Fruit fly (Drosophila melanogaster) whole organism, embryonic: Measurements from ENCODE around the gene Sdic1.
"Not testable (repeated sequence)": the region's sequence is repeated elsewhere in the genome, so short reads cannot be mapped to it uniquely, and the experiment has no call there.

Source experiments
- CG10431 ChIP-seq: fragments of 200-800 bp; sonication (Bioruptor generic); optimal IDR thresholded peaks from 3 replicates; lab custom pipeline; 2018; ENCODE audit warnings: missing biosample characterization, mild to moderate bottlenecking, missing genetic modification characterization
- CG10959 ChIP-seq: fragments of 200-800 bp; sonication (Bioruptor generic); IDR thresholded peaks from 2 replicates; pipeline ENCODE4 v1.3.6; 2022; ENCODE audit warnings: missing biosample characterization, missing genetic modification characterization
- CG11504 ChIP-seq: fragments of 200-800 bp; sonication (Bioruptor generic); optimal IDR thresholded peaks from 3 replicates; lab custom pipeline; 2019; ENCODE audit warnings: missing biosample characterization, mild to moderate bottlenecking, missing genetic modification characterization, moderate library complexity
- CG15696 ChIP-seq: fragments of 200-800 bp; sonication (Bioruptor generic); optimal IDR thresholded peaks from 2 replicates; lab custom pipeline; 2019; ENCODE audit warnings: missing biosample characterization, mild to moderate bottlenecking, missing genetic modification characterization, moderate library complexity
- CG16863 ChIP-seq: fragments of 200-800 bp; sonication (Bioruptor generic); optimal IDR thresholded peaks from 3 replicates; lab custom pipeline; 2016; ENCODE audit warnings: missing biosample characterization, missing genetic modification characterization
- CG1792 ChIP-seq: fragments of 200-800 bp; sonication (Bioruptor generic); optimal IDR thresholded peaks from 2 replicates; lab custom pipeline; 2016; ENCODE audit warnings: missing biosample characterization, missing genetic modification characterization
- CG2120 ChIP-seq: fragments of 200-800 bp; sonication (Bioruptor generic); optimal IDR thresholded peaks from 3 replicates; lab custom pipeline; 2016; ENCODE audit warnings: missing biosample characterization, missing genetic modification characterization
- CG2712 ChIP-seq: fragments of 200-800 bp; optimal IDR thresholded peaks from 3 replicates; lab custom pipeline; 2019; ENCODE audit warnings: missing biosample characterization, mild to moderate bottlenecking, missing genetic modification characterization, moderate library complexity
- CG8359 ChIP-seq: fragments of 200-800 bp; sonication (Bioruptor generic); optimal IDR thresholded peaks from 2 replicates; lab custom pipeline; 2017; ENCODE audit warnings: missing biosample characterization, mild to moderate bottlenecking, missing genetic modification characterization, borderline replicate concordance
- CG8388 ChIP-seq: fragments of 200-800 bp; sonication (Bioruptor generic); optimal IDR thresholded peaks from 2 replicates; lab custom pipeline; 2019; ENCODE audit warnings: missing biosample characterization, mild to moderate bottlenecking, missing genetic modification characterization, moderate library complexity
- CG8765 ChIP-seq: fragments of 200-800 bp; sonication (Bioruptor generic); IDR thresholded peaks from 2 replicates; pipeline ENCODE4 v1.3.6; 2022; ENCODE audit warnings: missing biosample characterization, missing genetic modification characterization
- Ets65A ChIP-seq: fragments of 200-800 bp; sonication (Bioruptor generic); peaks from one replicate; lab custom pipeline; 2016; ENCODE audit warnings: missing biosample characterization, missing genetic modification characterization
- Hmr ChIP-seq: fragments of 200-800 bp; sonication (Bioruptor generic); optimal IDR thresholded peaks from 3 replicates; lab custom pipeline; 2017; ENCODE audit warnings: mild to moderate bottlenecking, missing biosample characterization, missing genetic modification reagents, missing genetic modification characterization
- Hr3 ChIP-seq: fragments of 200-800 bp; sonication (Bioruptor generic); optimal IDR thresholded peaks from 3 replicates; lab custom pipeline; 2016; ENCODE audit warnings: missing biosample characterization, missing genetic modification characterization
- Jarid2 ChIP-seq: fragments of 200-800 bp; sonication (Bioruptor generic); optimal IDR thresholded peaks from 3 replicates; lab custom pipeline; 2017; ENCODE audit warnings: mild to moderate bottlenecking, missing biosample characterization, missing genetic modification reagents, missing genetic modification characterization
- Neu2 ChIP-seq: fragments of 200-800 bp; sonication (Bioruptor generic); optimal IDR thresholded peaks from 3 replicates; lab custom pipeline; 2016; ENCODE audit warnings: missing biosample characterization, missing genetic modification characterization, borderline replicate concordance
- Sry-β ChIP-seq: fragments of 200-800 bp; sonication (Bioruptor generic); optimal IDR thresholded peaks from 2 replicates; lab custom pipeline; 2018; ENCODE audit warnings: missing biosample characterization, mild to moderate bottlenecking, missing genetic modification characterization, moderate library complexity
- Taf1 ChIP-seq: fragments of 200-800 bp; sonication (Bioruptor generic); IDR thresholded peaks from 2 replicates; pipeline ENCODE4 v1.3.6; 2022; ENCODE audit warnings: missing biosample characterization, missing genetic modification characterization
- Trl ChIP-seq, 3 experiments: fragments of >200 bp in 2 of 3; fragments of 200-800 bp in 1 of 3; sonication (Bioruptor generic) in 1 of 3; optimal IDR thresholded peaks; 2 replicates in 1 of 3; 3 replicates in 2 of 3; lab custom pipeline; 2016 to 2017; ENCODE audit warnings: missing biosample characterization in 1 of 3, missing genetic modification characterization in 1 of 3
- crol ChIP-seq: fragments of 200-800 bp; sonication (Bioruptor generic); IDR thresholded peaks from 2 replicates; pipeline ENCODE4 v1.3.6; 2022; ENCODE audit warnings: missing biosample characterization, missing genetic modification characterization
- danr ChIP-seq: fragments of 200-800 bp; sonication (Bioruptor generic); IDR thresholded peaks from 2 replicates; pipeline ENCODE4 v1.3.6; 2022; ENCODE audit warnings: missing biosample characterization, missing genetic modification characterization
- gcm ChIP-seq: fragments of 200-800 bp; sonication (Bioruptor generic); optimal IDR thresholded peaks from 2 replicates; lab custom pipeline; 2019; ENCODE audit warnings: missing biosample characterization, mild to moderate bottlenecking, missing genetic modification characterization, moderate library complexity
- h ChIP-seq: fragments of >200 bp; optimal IDR thresholded peaks from 2 replicates; lab custom pipeline; 2017
- kah ChIP-seq: fragments of 200-800 bp; sonication (Bioruptor generic); optimal IDR thresholded peaks from 2 replicates; lab custom pipeline; 2018; ENCODE audit warnings: missing biosample characterization, mild to moderate bottlenecking, missing genetic modification characterization
- kay ChIP-seq: fragments of 200-800 bp; sonication (Bioruptor generic); optimal IDR thresholded peaks from 2 replicates; lab custom pipeline; 2016; ENCODE audit warnings: missing biosample characterization, missing genetic modification characterization
- maf-S ChIP-seq: fragments of 200-800 bp; sonication (Bioruptor generic); optimal IDR thresholded peaks from 2 replicates; lab custom pipeline; 2016; ENCODE audit warnings: missing biosample characterization, missing genetic modification characterization
- onecut ChIP-seq: fragments of 200-800 bp; sonication (Bioruptor generic); IDR thresholded peaks from 2 replicates; pipeline ENCODE4 v1.3.6; 2022; ENCODE audit warnings: missing biosample characterization, missing genetic modification characterization
- slbo ChIP-seq: fragments of 200-800 bp; sonication (Bioruptor generic); IDR thresholded peaks from 2 replicates; pipeline ENCODE4 v1.3.6; 2022; ENCODE audit warnings: missing biosample characterization, missing genetic modification characterization
- usp ChIP-seq: fragments of >200 bp; optimal IDR thresholded peaks from 2 replicates; lab custom pipeline; 2017; ENCODE audit warnings: missing biosample characterization, missing genetic modification characterization
- vnd ChIP-seq: fragments of 200-800 bp; sonication (Bioruptor generic); IDR thresholded peaks from 3 replicates; pipeline ENCODE4 v1.3.6; 2022; ENCODE audit warnings: missing biosample characterization, missing genetic modification characterization; ENCODE audit not compliant: partially characterized antibody
- zen2 ChIP-seq: fragments of 200-800 bp; sonication (Bioruptor generic); IDR thresholded peaks from 3 replicates; pipeline ENCODE4 v1.3.6; 2022; ENCODE audit warnings: missing biosample characterization, missing genetic modification characterization; ENCODE audit not compliant: partially characterized antibody
- zfh2 ChIP-seq: fragments of 200-800 bp; sonication (Bioruptor generic); optimal IDR thresholded peaks from 2 replicates; lab custom pipeline; 2016; ENCODE audit warnings: missing biosample characterization, missing genetic modification characterization

The Sdic1 gene

dm6 chrX:20147693-20148174, 30.7 kb downstream of the Sdic1 start, which contains the start of gene aspr (continued):
- TF ChIP-seq CG2120 (GFP tag; lab: Kevin White, UChicago) (peak; percentile 27), kay (GFP tag; lab: Kevin White, UChicago) (no peak)

- not testable (repeated sequence) for TF ChIP-seq zfh2 (GFP tag; lab: Kevin White, UChicago); slbo (GFP tag; lab: Robert Waterston, UW); CG10959
These were observed 35.4 kb downstream of the Sdic1 start, which contains the start of gene Or19a for dm6 chrX:20143088-20143487. Gene Or19a, minus strand, starts transcription at chrX:20143188.

- TF ChIP-seq CG15696 (no peak), h (lab: Kevin White, UChicago) (no peak), Hmr (GFP tag; lab: Kevin White, UChicago) (no peak), Trl (optimal IDR thresholded peaks at IDR 0.05; lab: Kevin White, UChicago) (no peak), Trl (GFP tag; optimal IDR thresholded peaks at IDR 0.05; lab: Kevin White, UChicago) (no peak), onecut (no peak), Hr3 (GFP tag; lab: Kevin White, UChicago) (no peak), CG1792 (GFP tag; lab: Kevin White, UChicago) (no peak), crol (no peak), CG11504 (no peak), danr (GFP tag; lab: Robert Waterston, UW) (no peak), CG8765 (GFP tag; lab: Robert Waterston, UW) (no peak), vnd (GFP tag; lab: Robert Waterston, UW) (no peak), gcm (GFP tag; lab: Kevin White, UChicago) (no peak), CG8388 (GFP tag; lab: Kevin White, UChicago) (no peak), CG16863 (no peak)
These were observed 37.7 kb downstream of the Sdic1 start, which contains the start of gene CG34332 for dm6 chrX:20140710-20141109. Gene CG34332, plus strand, starts transcription at chrX:20141010.

- TF ChIP-seq maf-S (GFP tag; lab: Kevin White, UChicago) (no peak), Sry-β (GFP tag; lab: Kevin White, UChicago) (no peak), CG10431 (no peak), usp (GFP tag; lab: Kevin White, UChicago) (no peak), Jarid2 (no peak), Taf1 (GFP tag; lab: Robert Waterston, UW) (no peak), kah (GFP tag; lab: Kevin White, UChicago) (no peak), CG2712 (tag; lab: Kevin White, UChicago) (no peak), zen2 (GFP tag; lab: Robert Waterston, UW) (no peak)
These were observed 38.9 kb downstream of the Sdic1 start, which contains the start of gene CG42583 for dm6 chrX:20139493-20139892. Gene CG42583, plus strand, starts transcription at chrX:20139793.

dm6 chrX:20133432-20133831, 45.0 kb downstream of the Sdic1 start, which contains the start of gene CG15322:
Gene CG15322, plus strand, starts transcription at chrX:20133579.
- TF ChIP-seq Neu2 (GFP tag; lab: Kevin White, UChicago), result no peak
- peak; percentile 41 for TF ChIP-seq Ets65A (GFP tag; lab: Kevin White, UChicago)
- peak; percentile 98 for TF ChIP-seq CG8359 (GFP tag; lab: Kevin White, UChicago)
